ENCODE assay signal across 5 fruit fly cellular contexts in the genomic region with DNA sequence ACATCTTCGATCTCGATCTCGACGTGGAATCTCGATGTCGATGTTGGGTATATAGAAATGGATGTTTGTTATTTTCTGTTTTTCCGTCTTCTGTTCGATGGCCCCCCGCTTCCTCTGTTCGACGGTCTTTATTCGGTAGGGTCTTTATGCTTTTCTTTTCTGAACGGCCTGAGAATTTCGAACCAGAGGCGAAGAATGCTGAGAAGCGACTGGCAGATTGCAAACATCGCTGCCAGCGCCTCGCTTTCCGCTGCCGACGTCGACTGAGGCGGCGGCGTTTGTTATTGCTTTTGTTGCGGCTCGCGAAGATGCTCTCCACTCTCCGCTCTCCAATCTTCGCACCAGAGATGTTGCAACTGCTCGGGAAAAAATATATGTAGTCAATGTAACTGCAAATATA.
A peak's percentile ranks its signal among the peaks of the same experiment; 100 is the strongest.
TF ChIP-seq lines count a peak whose summit lies in the region.

A gene (minus strand): TSS at position 217 of the 400 bp plus-strand sequence.
A gene (minus strand): TSS at position 217 of the 400 bp plus-strand sequence.

- no peak for TF ChIP-seq CTCF in whole organism, embryonic (GFP tag; optimal IDR thresholded peaks at IDR 0.05; lab: Kevin White, UChicago)

TF ChIP-seq in whole organism, adult, 20 proteins besides CTCF, POLR2A, EP300 and RAD21:
- TF ChIP-seq CG1620 (GFP tag; optimal IDR thresholded peaks at IDR 0.05; lab: Kevin White, UChicago) = no peak
- no peak for TF ChIP-seq CG11617 (GFP tag; optimal IDR thresholded peaks at IDR 0.05; lab: Kevin White, UChicago)
- peak; percentile 14 for TF ChIP-seq tj (GFP tag; optimal IDR thresholded peaks at IDR 0.05; lab: Kevin White, UChicago)
- no peak for TF ChIP-seq Hr96 (GFP tag; optimal IDR thresholded peaks at IDR 0.05; lab: Kevin White, UChicago)
- TF ChIP-seq Clk (GFP tag; optimal IDR thresholded peaks at IDR 0.05; lab: Kevin White, UChicago) = no peak
- no peak for TF ChIP-seq CG7045 (GFP tag; optimal IDR thresholded peaks at IDR 0.05; lab: Kevin White, UChicago)
- TF ChIP-seq Crg-1 (GFP tag; optimal IDR thresholded peaks at IDR 0.05; lab: Kevin White, UChicago) = no peak
- no peak for TF ChIP-seq kay (GFP tag; lab: Kevin White, UChicago; ENCODE audit: borderline replicate concordance)

TF ChIP-seq in whole organism, embryonic, 481 proteins besides CTCF, POLR2A, EP300 and RAD21 (continues in another document):
- no peak for TF ChIP-seq Dip3 (GFP tag; optimal IDR thresholded peaks at IDR 0.05; lab: Kevin White, UChicago)
- TF ChIP-seq gce (GFP tag; IDR thresholded peaks at IDR 0.05; lab: Robert Waterston, UW) = no peak
- no peak for TF ChIP-seq pnt (GFP tag; optimal IDR thresholded peaks at IDR 0.05; lab: Kevin White, UChicago)
- TF ChIP-seq eve (GFP tag; optimal IDR thresholded peaks at IDR 0.05; lab: Kevin White, UChicago) = no peak
- 0 out of 4 replicates have a peak, but pooled peaks have one; percentile 26 for TF ChIP-seq chinmo (GFP tag; IDR thresholded peaks at IDR 0.05; lab: Robert Waterston, UW; ENCODE audit: partially characterized antibody)
- TF ChIP-seq CG3065 (GFP tag; optimal IDR thresholded peaks at IDR 0.05; lab: Kevin White, UChicago) = no peak
- TF ChIP-seq B-H1 (GFP tag; IDR thresholded peaks at IDR 0.05; lab: Robert Waterston, UW) = no peak
- peak; percentile 11 to 34 for TF ChIP-seq Trl (optimal IDR thresholded peaks at IDR 0.05; lab: Kevin White, UChicago)
- no peak for TF ChIP-seq Trl (GFP tag; optimal IDR thresholded peaks at IDR 0.05; lab: Kevin White, UChicago)
- TF ChIP-seq dpn (GFP tag; optimal IDR thresholded peaks at IDR 0.05; lab: Kevin White, UChicago) = no peak
- TF ChIP-seq hkb (optimal IDR thresholded peaks at IDR 0.05; lab: Kevin White, UChicago) = no peak
- no peak for TF ChIP-seq hkb (GFP tag; IDR thresholded peaks at IDR 0.05; lab: Robert Waterston, UW)
- TF ChIP-seq row (GFP tag; IDR thresholded peaks at IDR 0.05; lab: Robert Waterston, UW) = peak; percentile 9; the same call in 1 of the 3 replicates
- no peak for TF ChIP-seq Dfd (GFP tag; optimal IDR thresholded peaks at IDR 0.05; lab: Kevin White, UChicago)
- TF ChIP-seq CG12104 (GFP tag; optimal IDR thresholded peaks at IDR 0.05; lab: Kevin White, UChicago) = no peak
- TF ChIP-seq ssp (GFP tag; IDR thresholded peaks at IDR 0.05; lab: Robert Waterston, UW) = no peak
- TF ChIP-seq crol (GFP tag; IDR thresholded peaks at IDR 0.05; lab: Robert Waterston, UW) = 0 out of 2 replicates have a peak, but pooled peaks have one; percentile 12
- peak; percentile 86 for TF ChIP-seq Adf1 (GFP tag; IDR thresholded peaks at IDR 0.05; lab: Robert Waterston, UW)
- TF ChIP-seq Jarid2 (GFP tag; optimal IDR thresholded peaks at IDR 0.05; lab: Kevin White, UChicago) = peak; percentile 58

TF ChIP-seq in whole organism, prepupa, 60 proteins besides CTCF, POLR2A, EP300 and RAD21 (continues in another document):
- TF ChIP-seq CG7368 (GFP tag; optimal IDR thresholded peaks at IDR 0.05; lab: Kevin White, UChicago) (no peak), pdm3 (GFP tag; optimal IDR thresholded peaks at IDR 0.05; lab: Kevin White, UChicago) (no peak), CG10631 (GFP tag; optimal IDR thresholded peaks at IDR 0.05; lab: Kevin White, UChicago) (no peak), OdsH (GFP tag; optimal IDR thresholded peaks at IDR 0.05; lab: Kevin White, UChicago) (no peak), CG15336 (GFP tag; IDR thresholded peaks at IDR 0.05; lab: Robert Waterston, UW) (peak; percentile 40; the same call in 1 of the 2 replicates), lz (GFP tag; optimal IDR thresholded peaks at IDR 0.05; lab: Kevin White, UChicago) (no peak), CG6163 (GFP tag; IDR thresholded peaks at IDR 0.05; lab: Robert Waterston, UW) (peak; percentile 59), eg (GFP tag; IDR thresholded peaks at IDR 0.05; lab: Robert Waterston, UW) (peak; percentile 53; the same call in 2 of the 3 replicates), Lpt (GFP tag; optimal IDR thresholded peaks at IDR 0.05; lab: Kevin White, UChicago) (no peak), topi (GFP tag; optimal IDR thresholded peaks at IDR 0.05; lab: Kevin White, UChicago) (no peak), Hr38 (GFP tag; optimal IDR thresholded peaks at IDR 0.05; lab: Kevin White, UChicago) (no peak), Smox (GFP tag; optimal IDR thresholded peaks at IDR 0.05; lab: Kevin White, UChicago) (no peak), svp (GFP tag; lab: Kevin White, UChicago) (peak; percentile 35), net (GFP tag; optimal IDR thresholded peaks at IDR 0.05; lab: Kevin White, UChicago) (peak; percentile 12), CG1621 (tag; optimal IDR thresholded peaks at IDR 0.05; lab: Kevin White, UChicago) (no peak), CG11762 (GFP tag; optimal IDR thresholded peaks at IDR 0.05; lab: Kevin White, UChicago; ENCODE audit: insufficient read depth) (no peak), ss (GFP tag; optimal IDR thresholded peaks at IDR 0.05; lab: Kevin White, UChicago) (peak in 1 of 2 experiments; percentile 19), CG3919 (GFP tag; optimal IDR thresholded peaks at IDR 0.05; lab: Kevin White, UChicago) (no peak), Ets96B (tag; optimal IDR thresholded peaks at IDR 0.05; lab: Kevin White, UChicago) (no peak), CG11294 (GFP tag; IDR thresholded peaks at IDR 0.05; lab: Robert Waterston, UW) (no peak), Eip78C (GFP tag; lab: Kevin White, UChicago) (no peak)

TF ChIP-seq in whole organism, pupa, 21 proteins besides CTCF, POLR2A, EP300 and RAD21:
- no peak for TF ChIP-seq CG8301 (tag; optimal IDR thresholded peaks at IDR 0.05; lab: Kevin White, UChicago)
- no peak for TF ChIP-seq fd96Ca (GFP tag; IDR thresholded peaks at IDR 0.05; lab: Robert Waterston, UW)
- TF ChIP-seq CG32121 (GFP tag; IDR thresholded peaks at IDR 0.05; lab: Robert Waterston, UW) = no peak; the same call in 1 of the 2 replicates
- no peak for TF ChIP-seq CG34367 (tag; optimal IDR thresholded peaks at IDR 0.05; lab: Kevin White, UChicago)
- TF ChIP-seq CG13204 (GFP tag; optimal IDR thresholded peaks at IDR 0.05; lab: Kevin White, UChicago) = peak; percentile 29
- peak; percentile 37; the same call in 1 of the 2 replicates for TF ChIP-seq CG12605 (GFP tag; IDR thresholded peaks at IDR 0.05; lab: Robert Waterston, UW)
- TF ChIP-seq Ets98B (GFP tag; IDR thresholded peaks at IDR 0.05; lab: Robert Waterston, UW) = peak; percentile 12; the same call in 1 of the 2 replicates
- no peak for TF ChIP-seq D1 (tag; optimal IDR thresholded peaks at IDR 0.05; lab: Kevin White, UChicago)
- no peak for TF ChIP-seq Pif1B (GFP tag; optimal IDR thresholded peaks at IDR 0.05; lab: Kevin White, UChicago)
- TF ChIP-seq CG10348 (GFP tag; IDR thresholded peaks at IDR 0.05; lab: Robert Waterston, UW) = no peak
- TF ChIP-seq Snoo (tag; optimal IDR thresholded peaks at IDR 0.05; lab: Kevin White, UChicago) = no peak
- no peak for TF ChIP-seq CG9948 (tag; optimal IDR thresholded peaks at IDR 0.05; lab: Kevin White, UChicago)
- no peak for TF ChIP-seq rn (GFP tag; IDR thresholded peaks at IDR 0.05; lab: Robert Waterston, UW)
- no peak for TF ChIP-seq CG8159 (tag; optimal IDR thresholded peaks at IDR 0.05; lab: Kevin White, UChicago)
- no peak for TF ChIP-seq CG14655 (GFP tag; optimal IDR thresholded peaks at IDR 0.05; lab: Kevin White, UChicago)
- TF ChIP-seq CG15710 (tag; optimal IDR thresholded peaks at IDR 0.05; lab: Kevin White, UChicago) = no peak
- no peak for TF ChIP-seq CG17806 (tag; optimal IDR thresholded peaks at IDR 0.05; lab: Kevin White, UChicago)
- TF ChIP-seq CG4496 (GFP tag; IDR thresholded peaks at IDR 0.05; lab: Robert Waterston, UW) = peak; percentile 47; the same call in 1 of the 3 replicates
- TF ChIP-seq gl (tag; optimal IDR thresholded peaks at IDR 0.05; lab: Kevin White, UChicago) = peak; percentile 14
- peak; percentile 21 for TF ChIP-seq EcR (GFP tag; optimal IDR thresholded peaks at IDR 0.05; lab: Kevin White, UChicago)
- TF ChIP-seq Pif1A (GFP tag; optimal IDR thresholded peaks at IDR 0.05; lab: Kevin White, UChicago) = no peak
TF ChIP-seq in whole organism, pupa: peak in this region for 6.

TF ChIP-seq in whole organism, wandering third instar larva, 38 proteins besides CTCF, POLR2A, EP300 and RAD21:
- TF ChIP-seq Dfd (GFP tag; optimal IDR thresholded peaks at IDR 0.05; lab: Kevin White, UChicago) (no peak), Dif (GFP tag; optimal IDR thresholded peaks at IDR 0.05; lab: Kevin White, UChicago; ENCODE audit: partially characterized antibody) (peak; percentile 58), Mio (GFP tag; optimal IDR thresholded peaks at IDR 0.05; lab: Kevin White, UChicago) (no peak), dl (GFP tag; optimal IDR thresholded peaks at IDR 0.05; lab: Kevin White, UChicago; ENCODE audit: insufficient read depth in 1 of 2, partially characterized antibody in 2 of 2) (peak in 1 of 2 experiments; percentile 52), CrebA (GFP tag; optimal IDR thresholded peaks at IDR 0.05; lab: Kevin White, UChicago; ENCODE audit: borderline replicate concordance) (no peak), woc (GFP tag; optimal IDR thresholded peaks at IDR 0.05; lab: Kevin White, UChicago) (no peak), Rel (GFP tag; optimal IDR thresholded peaks at IDR 0.05; lab: Kevin White, UChicago) (no peak), Rel (tag; optimal IDR thresholded peaks at IDR 0.05; lab: Kevin White, UChicago) (peak; percentile 39), Hnf4 (GFP tag; optimal IDR thresholded peaks at IDR 0.05; lab: Kevin White, UChicago) (peak; percentile 13), Hr83 (GFP tag; optimal IDR thresholded peaks at IDR 0.05; lab: Kevin White, UChicago; ENCODE audit: poor library complexity, severe bottlenecking) (peak; percentile 6)
